Worm (Caenorhabditis elegans): ENCODE measurements around the gene pgp-4.

- no peak for TF ChIP-seq ceh-18 (tag; optimal IDR thresholded peaks at IDR 0.05)
- TF ChIP-seq npax-4 (tag; optimal IDR thresholded peaks at IDR 0.05): no peak
- TF ChIP-seq fkh-6 (tag; optimal IDR thresholded peaks at IDR 0.05): no peak
- TF ChIP-seq rnt-1 (tag; optimal IDR thresholded peaks at IDR 0.05): no peak
- TF ChIP-seq pha-4 (tag; optimal IDR thresholded peaks at IDR 0.05): no peak
- no peak for TF ChIP-seq pqm-1 (tag; optimal IDR thresholded peaks at IDR 0.05)
- TF ChIP-seq ceh-6 (GFP tag; optimal IDR thresholded peaks at IDR 0.05): no peak
- TF ChIP-seq madf-2 (tag; optimal IDR thresholded peaks at IDR 0.05): no peak
- TF ChIP-seq ceh-24 (tag; optimal IDR thresholded peaks at IDR 0.05): no peak
- TF ChIP-seq ama-1 (optimal IDR thresholded peaks at IDR 0.05): no peak
- TF ChIP-seq dmd-4 (tag; optimal IDR thresholded peaks at IDR 0.05; ENCODE audit: borderline replicate concordance): no peak
- no peak for TF ChIP-seq dve-1 (tag; optimal IDR thresholded peaks at IDR 0.05)
Observed at ce11 chrX:11368845-11369244, 11.2 kb downstream of the pgp-4 start.
